Fruit fly (Drosophila melanogaster) whole organism, adult: ENCODE data around the gene CG31975.

ENCODE experiments used
- CG11617 ChIP-seq: fragments of 200-800 bp; sonication (Bioruptor generic); optimal IDR thresholded peaks from 2 replicates; lab custom pipeline; 2017; ENCODE audit warnings: mild to moderate bottlenecking, missing biosample characterization, missing genetic modification reagents, missing genetic modification characterization
- CG12768 ChIP-seq: fragments of 200-800 bp; sonication (Bioruptor generic); optimal IDR thresholded peaks from 2 replicates; lab custom pipeline; 2017; ENCODE audit warnings: missing biosample characterization, missing genetic modification characterization, mild to moderate bottlenecking, moderate library complexity, missing genetic modification reagents
- CG14711 ChIP-seq: fragments of 200-800 bp; sonication (Bioruptor generic); optimal IDR thresholded peaks from 2 replicates; lab custom pipeline; 2018; ENCODE audit warnings: missing biosample characterization, mild to moderate bottlenecking, missing genetic modification characterization, moderate library complexity
- CG1620 ChIP-seq: fragments of 200-800 bp; sonication (Bioruptor generic); optimal IDR thresholded peaks from 2 replicates; lab custom pipeline; 2016; ENCODE audit warnings: missing biosample characterization, missing genetic modification characterization
- CG33017 ChIP-seq: fragments of 200-800 bp; sonication (Bioruptor generic); optimal IDR thresholded peaks from 2 replicates; lab custom pipeline; 2018; ENCODE audit warnings: missing biosample characterization, mild to moderate bottlenecking, missing genetic modification characterization, moderate library complexity
- CG5204 ChIP-seq: fragments of 200-800 bp; sonication (Bioruptor generic); optimal IDR thresholded peaks from 2 replicates; lab custom pipeline; 2016; ENCODE audit warnings: missing biosample characterization, missing genetic modification characterization
- CG7045 ChIP-seq: fragments of 200-800 bp; sonication (Bioruptor generic); optimal IDR thresholded peaks from 2 replicates; lab custom pipeline; 2017; ENCODE audit warnings: missing biosample characterization, mild to moderate bottlenecking, missing genetic modification characterization
- CG7101 ChIP-seq: fragments of 200-800 bp; sonication (Bioruptor generic); optimal IDR thresholded peaks from 2 replicates; lab custom pipeline; 2018; ENCODE audit warnings: missing biosample characterization, mild to moderate bottlenecking, missing genetic modification characterization, moderate library complexity
- Clk ChIP-seq: fragments of 200-800 bp; sonication (Bioruptor generic); optimal IDR thresholded peaks from 2 replicates; lab custom pipeline; 2017; ENCODE audit warnings: missing biosample characterization, missing genetic modification characterization
- Crg-1 ChIP-seq: fragments of 200-800 bp; sonication (Bioruptor generic); optimal IDR thresholded peaks from 2 replicates; lab custom pipeline; 2016; ENCODE audit warnings: missing biosample characterization, missing genetic modification characterization
- Hr96 ChIP-seq: fragments of 200-800 bp; sonication (Bioruptor generic); optimal IDR thresholded peaks from 2 replicates; lab custom pipeline; 2016; ENCODE audit warnings: missing biosample characterization, missing genetic modification characterization
- Mnt ChIP-seq: fragments of 200-800 bp; sonication (Bioruptor generic); optimal IDR thresholded peaks from 2 replicates; lab custom pipeline; 2016; ENCODE audit warnings: missing biosample characterization, mild to moderate bottlenecking, missing genetic modification characterization
- bab1 ChIP-seq: fragments of 200-800 bp; sonication (Bioruptor generic); optimal IDR thresholded peaks from 3 replicates; lab custom pipeline; 2019; ENCODE audit warnings: missing biosample characterization, mild to moderate bottlenecking, missing genetic modification characterization, moderate library complexity
- cic ChIP-seq: fragments of 200-800 bp; sonication (Bioruptor generic); optimal IDR thresholded peaks from 2 replicates; lab custom pipeline; 2017; ENCODE audit warnings: missing biosample characterization, mild to moderate bottlenecking, missing genetic modification characterization, moderate library complexity
- cnc ChIP-seq, 2 experiments: fragments of >200 bp; optimal IDR thresholded peaks; 2 replicates each; lab custom pipeline; 2017
- kay ChIP-seq: fragments of 200-800 bp; sonication (Bioruptor generic); peaks from one replicate; lab custom pipeline; 2016; ENCODE audit warnings: missing biosample characterization, missing genetic modification characterization, borderline replicate concordance
- ovo ChIP-seq: fragments of 200-800 bp; sonication (Bioruptor generic); optimal IDR thresholded peaks from 2 replicates; lab custom pipeline; 2016; ENCODE audit warnings: missing biosample characterization, missing genetic modification characterization
- pad ChIP-seq: fragments of 200-800 bp; sonication (Bioruptor generic); optimal IDR thresholded peaks from 3 replicates; lab custom pipeline; 2017; ENCODE audit warnings: missing biosample characterization, missing genetic modification characterization, mild to moderate bottlenecking, moderate library complexity, missing genetic modification reagents
- tj ChIP-seq: fragments of 200-800 bp; sonication (Bioruptor generic); optimal IDR thresholded peaks from 3 replicates; lab custom pipeline; 2017; ENCODE audit warnings: missing biosample characterization, mild to moderate bottlenecking, missing genetic modification characterization, moderate library complexity
- toe ChIP-seq: fragments of 200-800 bp; sonication (Bioruptor generic); optimal IDR thresholded peaks from 2 replicates; lab custom pipeline; 2016; ENCODE audit warnings: missing biosample characterization, missing genetic modification characterization

The CG31975 gene

dm6 chr2L:102161-102761 is 38.5 kb downstream of the CG31975 start, which contains the start of gene Creld:
Gene Creld (plus strand): TSS chr2L:102380.
- TF ChIP-seq Mnt (GFP tag; lab: Kevin White, UChicago) = peak; percentile 7
- TF ChIP-seq Hr96 = no peak
- TF ChIP-seq CG11617 (GFP tag; lab: Kevin White, UChicago) = peak; percentile 23
- TF ChIP-seq cic (GFP tag; lab: Kevin White, UChicago) = peak; percentile 10
- no peak for TF ChIP-seq CG12768 (GFP tag; lab: Kevin White, UChicago)
- TF ChIP-seq tj (GFP tag; lab: Kevin White, UChicago) = no peak
- TF ChIP-seq pad (GFP tag; lab: Kevin White, UChicago) = peak; percentile 18
- no peak for TF ChIP-seq ovo (GFP tag; lab: Kevin White, UChicago)
- no peak for TF ChIP-seq CG33017 (tag; lab: Kevin White, UChicago)
- TF ChIP-seq kay (GFP tag; lab: Kevin White, UChicago) = no peak
- TF ChIP-seq CG5204 (GFP tag; lab: Kevin White, UChicago) = no peak
- no peak for TF ChIP-seq Clk (GFP tag; lab: Kevin White, UChicago)
- peak; percentile 74 for TF ChIP-seq bab1 (GFP tag; lab: Kevin White, UChicago)

- TF ChIP-seq Mnt (GFP tag; lab: Kevin White, UChicago) (peak; percentile 30), CG14711 (tag; lab: Kevin White, UChicago) (peak; percentile 7), bab1 (GFP tag; lab: Kevin White, UChicago) (peak; percentile 41), Hr96 (no peak), CG7045 (no peak), kay (GFP tag; lab: Kevin White, UChicago) (peak; percentile 7), CG11617 (GFP tag; lab: Kevin White, UChicago) (peak; percentile 3)
Observed at dm6 chr2L:94639-95059, 46.1 kb downstream of the CG31975 start, which contains the start of gene Zir. Gene Zir (plus strand): TSS chr2L:94739.

- no peak for TF ChIP-seq CG7101 (tag; lab: Kevin White, UChicago)
- TF ChIP-seq CG5204 (GFP tag; lab: Kevin White, UChicago) = no peak
- no peak for TF ChIP-seq toe
Observed at dm6 chr2L:94096-94495, 46.7 kb downstream of the CG31975 start.

- TF ChIP-seq toe (peak; percentile 59), CG7101 (tag; lab: Kevin White, UChicago) (no peak), CG7045 (no peak), CG1620 (GFP tag; lab: Kevin White, UChicago) (peak; percentile 6), Mnt (GFP tag; lab: Kevin White, UChicago) (peak; percentile 58)
Observed at dm6 chr2L:92993-93392, 47.8 kb downstream of the CG31975 start.

dm6 chr2L:91830-92229 is 49.0 kb downstream of the CG31975 start:
- TF ChIP-seq Hr96 (no peak), CG14711 (tag; lab: Kevin White, UChicago) (no peak), CG7101 (tag; lab: Kevin White, UChicago) (no peak), CG5204 (GFP tag; lab: Kevin White, UChicago) (no peak), CG12768 (GFP tag; lab: Kevin White, UChicago) (no peak), cic (GFP tag; lab: Kevin White, UChicago) (no peak), cnc (optimal IDR thresholded peaks at IDR 0.05; lab: Kevin White, UChicago) (no peak), CG1620 (GFP tag; lab: Kevin White, UChicago) (no peak), ovo (GFP tag; lab: Kevin White, UChicago) (no peak), bab1 (GFP tag; lab: Kevin White, UChicago) (no peak)

dm6 chr2L:91333-91732 is 49.5 kb downstream of the CG31975 start:
- no peak for TF ChIP-seq CG1620 (GFP tag; lab: Kevin White, UChicago)
- no peak for TF ChIP-seq cnc (optimal IDR thresholded peaks at IDR 0.05; lab: Kevin White, UChicago)
- no peak for TF ChIP-seq Hr96
- no peak for TF ChIP-seq CG7101 (tag; lab: Kevin White, UChicago)

- TF ChIP-seq cnc (optimal IDR thresholded peaks at IDR 0.05; lab: Kevin White, UChicago) (no peak), CG7101 (tag; lab: Kevin White, UChicago) (no peak), bab1 (GFP tag; lab: Kevin White, UChicago) (no peak), cic (GFP tag; lab: Kevin White, UChicago) (no peak), ovo (GFP tag; lab: Kevin White, UChicago) (no peak), Mnt (GFP tag; lab: Kevin White, UChicago) (no peak)
Observed at dm6 chr2L:90081-90480, 50.7 kb downstream of the CG31975 start.

- TF ChIP-seq CG11617 (GFP tag; lab: Kevin White, UChicago) (no peak), cnc (optimal IDR thresholded peaks at IDR 0.05; lab: Kevin White, UChicago) (no peak), CG33017 (tag; lab: Kevin White, UChicago) (no peak), bab1 (GFP tag; lab: Kevin White, UChicago) (no peak), pad (GFP tag; lab: Kevin White, UChicago) (no peak), CG7101 (tag; lab: Kevin White, UChicago) (no peak), cic (GFP tag; lab: Kevin White, UChicago) (no peak), toe (no peak), Clk (GFP tag; lab: Kevin White, UChicago) (no peak), CG12768 (GFP tag; lab: Kevin White, UChicago) (no peak), CG7045 (no peak), kay (GFP tag; lab: Kevin White, UChicago) (no peak), CG14711 (tag; lab: Kevin White, UChicago) (no peak), tj (GFP tag; lab: Kevin White, UChicago) (no peak), CG5204 (GFP tag; lab: Kevin White, UChicago) (no peak), Crg-1 (no peak), CG1620 (GFP tag; lab: Kevin White, UChicago) (no peak), Mnt (GFP tag; lab: Kevin White, UChicago) (no peak), ovo (GFP tag; lab: Kevin White, UChicago) (no peak)
Observed at dm6 chr2L:89158-89557, 51.6 kb downstream of the CG31975 start.
